Worm (Caenorhabditis elegans) whole organism, young adult: ENCODE results near the gene str-84.

Experiments used
- B0035.1 ChIP-seq: sonication (generic microtip); optimal IDR thresholded peaks from 2 replicates; lab custom pipeline; 2016; ENCODE audit warnings: missing genetic modification characterization, mild to moderate bottlenecking, missing compliant biosample characterization, missing genotype, missing genetic modification reagents
- B0336.3 ChIP-seq: fragments of 200-800 bp; sonication (Bioruptor generic); IDR thresholded peaks from 2 replicates; pipeline ENCODE4 v1.3.6; 2022; ENCODE audit warnings: missing genetic modification characterization, missing compliant biosample characterization
- F22D6.2 ChIP-seq: sonication (generic microtip); optimal IDR thresholded peaks from 2 replicates; lab custom pipeline; 2016; ENCODE audit warnings: mild to moderate bottlenecking, missing genetic modification characterization, missing compliant biosample characterization
- F52B5.7 ChIP-seq: sonication (generic microtip); optimal IDR thresholded peaks from 2 replicates; lab custom pipeline; 2016; ENCODE audit warnings: mild to moderate bottlenecking, missing genetic modification characterization, missing compliant biosample characterization
- Y53G8AR.9 ChIP-seq: fragments of 200-800 bp; sonication (Bioruptor generic); conservative IDR thresholded peaks from 2 replicates; pipeline ENCODE4 v1.3.6; 2022; ENCODE audit warnings: missing genetic modification reagents, missing genetic modification characterization, missing compliant biosample characterization
- ama-1 ChIP-seq, 3 experiments: fragments of 150-350 bp in 1 of 3; sonication (generic microtip) in 2 of 3; optimal IDR thresholded peaks; 2 replicates each; lab custom pipeline; 2014 to 2018; ENCODE audit warnings: missing biosample characterization in 2 of 3, missing genetic modification characterization in 2 of 3, missing genetic modification reagents in 2 of 3
- aptf-3 ChIP-seq: fragments of 200-800 bp; sonication (Bioruptor generic); IDR thresholded peaks from 2 replicates; pipeline ENCODE4 v1.3.6; 2022; ENCODE audit warnings: missing genetic modification characterization, missing compliant biosample characterization
- attf-3 ChIP-seq: fragments of 200-800 bp; sonication (Bioruptor generic); conservative IDR thresholded peaks from 2 replicates; pipeline ENCODE4 v1.3.6; 2022; ENCODE audit warnings: missing genetic modification reagents, missing genetic modification characterization, missing compliant biosample characterization
- attf-6 ChIP-seq: fragments of 200-800 bp; sonication (Bioruptor generic); IDR thresholded peaks from 2 replicates; pipeline ENCODE4 v1.3.6; 2022; ENCODE audit warnings: missing genetic modification reagents, missing genetic modification characterization, missing compliant biosample characterization
- ccch-3 ChIP-seq: fragments of 200-800 bp; sonication (Bioruptor generic); optimal IDR thresholded peaks from 2 replicates; lab custom pipeline; 2018; ENCODE audit warnings: mild to moderate bottlenecking, missing genetic modification characterization, missing compliant biosample characterization
- cebp-2 ChIP-seq: fragments of 200-800 bp; sonication (Bioruptor generic); IDR thresholded peaks from 2 replicates; pipeline ENCODE4 v1.3.6; 2022; ENCODE audit warnings: missing genetic modification characterization, missing compliant biosample characterization
- ceh-40 ChIP-seq: fragments of 200-800 bp; sonication (Bioruptor generic); IDR thresholded peaks from 2 replicates; pipeline ENCODE4 v1.3.6; 2022; ENCODE audit warnings: missing genetic modification characterization, missing compliant biosample characterization
- ceh-58 ChIP-seq: fragments of 200-800 bp; sonication (Bioruptor generic); IDR thresholded peaks from 2 replicates; pipeline ENCODE4 v1.3.6; 2022; ENCODE audit warnings: missing genetic modification characterization, missing compliant biosample characterization
- ceh-79 ChIP-seq: sonication (generic microtip); optimal IDR thresholded peaks from 2 replicates; lab custom pipeline; 2017; ENCODE audit warnings: mild to moderate bottlenecking, missing genetic modification characterization, missing compliant biosample characterization
- chd-7 ChIP-seq: sonication (generic microtip); optimal IDR thresholded peaks from 2 replicates; lab custom pipeline; 2016; ENCODE audit warnings: mild to moderate bottlenecking, missing genetic modification characterization, moderate library complexity, missing compliant biosample characterization
- die-1 ChIP-seq: sonication (generic microtip); optimal IDR thresholded peaks from 2 replicates; lab custom pipeline; 2016; ENCODE audit warnings: missing genotype, mild to moderate bottlenecking, missing genetic modification characterization, missing compliant biosample characterization
- egl-44 ChIP-seq: fragments of 200-800 bp; sonication (Bioruptor generic); IDR thresholded peaks from 2 replicates; pipeline ENCODE4 v1.3.6; 2022; ENCODE audit warnings: missing genetic modification reagents, missing genetic modification characterization, missing compliant biosample characterization
- ets-4 ChIP-seq: fragments of 200-800 bp; sonication (Bioruptor generic); optimal IDR thresholded peaks from 2 replicates; lab custom pipeline; 2018; ENCODE audit warnings: mild to moderate bottlenecking, missing genetic modification characterization, missing compliant biosample characterization
- gei-17 ChIP-seq: fragments of 200-800 bp; sonication (Bioruptor generic); optimal IDR thresholded peaks from 2 replicates; lab custom pipeline; 2018; ENCODE audit warnings: mild to moderate bottlenecking, missing genetic modification characterization, missing compliant biosample characterization
- him-1 ChIP-seq: sonication (generic microtip); optimal IDR thresholded peaks from 2 replicates; lab custom pipeline; 2016; ENCODE audit warnings: missing genotype, missing genetic modification reagents, missing genetic modification characterization, missing compliant biosample characterization
- hmg-20 ChIP-seq: fragments of 200-800 bp; sonication (Bioruptor generic); IDR thresholded peaks from 2 replicates; pipeline ENCODE4 v1.3.6; 2022; ENCODE audit warnings: missing genetic modification reagents, missing genetic modification characterization, missing compliant biosample characterization
- hrde-1 ChIP-seq: sonication (generic microtip); optimal IDR thresholded peaks from 2 replicates; lab custom pipeline; 2016; ENCODE audit warnings: missing genetic modification characterization, mild to moderate bottlenecking, missing compliant biosample characterization, moderate library complexity, missing genotype, missing genetic modification reagents, borderline replicate concordance
- lag-1 ChIP-seq: fragments of 200-800 bp; sonication (Bioruptor generic); IDR thresholded peaks from 2 replicates; pipeline ENCODE4 v1.3.6; 2022; ENCODE audit warnings: missing genetic modification reagents, missing genetic modification characterization, missing compliant biosample characterization
- lin-35 ChIP-seq, 3 experiments: fragments of 150-350 bp in 2 of 3; sonication (generic microtip) in 1 of 3; optimal IDR thresholded peaks; 2 replicates each; lab custom pipeline; 2014 to 2018; ENCODE audit warnings: missing biosample characterization in 3 of 3, missing genetic modification characterization in 3 of 3, missing genetic modification reagents in 3 of 3
- madf-10 ChIP-seq: sonication (generic microtip); optimal IDR thresholded peaks from 2 replicates; lab custom pipeline; 2016; ENCODE audit warnings: mild to moderate bottlenecking, missing genetic modification characterization, missing compliant biosample characterization
- madf-3 ChIP-seq: fragments of 200-800 bp; sonication (Bioruptor generic); IDR thresholded peaks from 2 replicates; pipeline ENCODE4 v1.3.6; 2022; ENCODE audit warnings: missing genetic modification reagents, missing genetic modification characterization, missing compliant biosample characterization
- mcd-1 ChIP-seq: fragments of 200-800 bp; sonication (Bioruptor generic); IDR thresholded peaks from 2 replicates; pipeline ENCODE4 v1.3.6; 2022; ENCODE audit warnings: missing genetic modification reagents, missing genetic modification characterization, missing compliant biosample characterization
- mxl-1 ChIP-seq: sonication (generic microtip); optimal IDR thresholded peaks from 2 replicates; lab custom pipeline; 2016; ENCODE audit warnings: missing genetic modification characterization, missing compliant biosample characterization
- nfya-2 ChIP-seq: fragments of 200-800 bp; sonication (Bioruptor generic); IDR thresholded peaks from 2 replicates; pipeline ENCODE4 v1.3.6; 2022; ENCODE audit warnings: missing genetic modification reagents, missing genetic modification characterization, missing compliant biosample characterization
- nhr-90 ChIP-seq: sonication (generic microtip); optimal IDR thresholded peaks from 2 replicates; lab custom pipeline; 2016; ENCODE audit warnings: missing genotype, mild to moderate bottlenecking, missing genetic modification characterization, missing compliant biosample characterization
- sea-2 ChIP-seq: fragments of 200-800 bp; sonication (Bioruptor generic); IDR thresholded peaks from 2 replicates; pipeline ENCODE4 v1.3.6; 2022; ENCODE audit warnings: missing genetic modification characterization, missing compliant biosample characterization
- tbp1 ChIP-seq: fragments of 200-800 bp; sonication (Bioruptor generic); optimal IDR thresholded peaks from 2 replicates; lab custom pipeline; 2018; ENCODE audit warnings: mild to moderate bottlenecking, missing genetic modification characterization, missing compliant biosample characterization
- tlf-1 ChIP-seq: fragments of 200-800 bp; sonication (Bioruptor generic); optimal IDR thresholded peaks from 2 replicates; lab custom pipeline; 2018; ENCODE audit warnings: mild to moderate bottlenecking, missing genetic modification characterization, missing compliant biosample characterization
- ztf-18 ChIP-seq: sonication (generic microtip); optimal IDR thresholded peaks from 2 replicates; lab custom pipeline; 2016; ENCODE audit warnings: missing genotype, mild to moderate bottlenecking, missing genetic modification characterization, missing compliant biosample characterization
- ztf-25 ChIP-seq: fragments of 200-800 bp; sonication (Bioruptor generic); IDR thresholded peaks from 2 replicates; pipeline ENCODE4 v1.3.6; 2022; ENCODE audit warnings: missing genetic modification reagents, missing genetic modification characterization, missing compliant biosample characterization
- ztf-28 ChIP-seq: fragments of 200-800 bp; sonication (Bioruptor generic); IDR thresholded peaks from 2 replicates; pipeline ENCODE4 v1.3.6; 2022; ENCODE audit warnings: missing genetic modification reagents, missing genetic modification characterization, missing compliant biosample characterization
- ztf-6 ChIP-seq: fragments of 200-800 bp; sonication (Bioruptor generic); IDR thresholded peaks from 2 replicates; pipeline ENCODE4 v1.3.6; 2022; ENCODE audit warnings: missing genetic modification reagents, missing genetic modification characterization, missing compliant biosample characterization

Gene str-84

ce11 chrV:8946142-8946541 lies 34.6 kb downstream of the str-84 start (continued):
- no peak for TF ChIP-seq nhr-90 (tag; lab: Kevin White, UChicago)
- TF ChIP-seq mcd-1 (GFP tag; lab: Robert Waterston, UW), result no peak
- no peak for TF ChIP-seq tlf-1 (GFP tag; lab: Kevin White, UChicago)
- TF ChIP-seq ztf-28 (GFP tag; lab: Robert Waterston, UW), result no peak
- TF ChIP-seq B0035.1 (tag; lab: Kevin White, UChicago), result no peak
- no peak for TF ChIP-seq mxl-1 (tag; lab: Kevin White, UChicago)

DNA sequence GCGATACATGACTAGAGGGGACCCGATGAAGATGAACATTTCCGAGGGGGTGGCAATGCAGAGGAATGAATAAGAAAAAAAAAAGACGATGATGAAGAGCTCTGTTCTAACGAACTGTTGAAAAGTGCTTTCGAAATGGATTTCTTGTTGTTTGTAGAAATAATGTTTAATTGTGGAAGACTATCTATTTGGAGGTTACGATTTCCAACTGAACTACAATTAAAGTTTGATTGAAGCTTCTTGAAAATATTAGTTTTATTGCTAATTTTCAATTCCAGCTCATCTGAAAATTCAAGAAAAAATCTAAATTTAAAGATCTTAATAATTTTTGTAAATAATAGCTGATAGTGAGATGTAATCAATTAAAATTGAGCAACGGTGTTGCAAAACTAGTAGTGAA lies 36.3 kb downstream of the str-84 start:
- TF ChIP-seq gei-17 (GFP tag; lab: Kevin White, UChicago), result no peak
- TF ChIP-seq F52B5.7 (tag; lab: Kevin White, UChicago), result no peak
- TF ChIP-seq aptf-3 (GFP tag; lab: Robert Waterston, UW), result no peak
- TF ChIP-seq die-1, result no peak
- TF ChIP-seq tlf-1 (GFP tag; lab: Kevin White, UChicago), result no peak
- no peak for TF ChIP-seq ets-4 (GFP tag; lab: Kevin White, UChicago)
- no peak for TF ChIP-seq Y53G8AR.9
- TF ChIP-seq madf-3, result no peak
- TF ChIP-seq ceh-79, result no peak
- TF ChIP-seq ztf-6 (GFP tag; lab: Robert Waterston, UW), result no peak
- no peak for TF ChIP-seq egl-44
- no peak for TF ChIP-seq cebp-2 (GFP tag; lab: Robert Waterston, UW)
- no peak for TF ChIP-seq tbp1
- no peak for TF ChIP-seq lin-35 (GFP tag; optimal IDR thresholded peaks at IDR 0.05; lab: Kevin White, UChicago)
- no peak for TF ChIP-seq ztf-28 (GFP tag; lab: Robert Waterston, UW)
- TF ChIP-seq lag-1, result no peak
- no peak for TF ChIP-seq ceh-58
- TF ChIP-seq B0336.3 (GFP tag; lab: Robert Waterston, UW), result no peak
- TF ChIP-seq nfya-2, result no peak
- TF ChIP-seq attf-6 (GFP tag; lab: Robert Waterston, UW), result no peak

ce11 chrV:8943963-8944362 lies 36.8 kb downstream of the str-84 start, which contains the start of gene T19A5.3:
Gene T19A5.3, minus strand, starts transcription at chrV:8944063.
- no peak for TF ChIP-seq ama-1 (optimal IDR thresholded peaks at IDR 0.05; lab: Kevin White, UChicago)
- TF ChIP-seq ama-1 (GFP tag; optimal IDR thresholded peaks at IDR 0.05; lab: Kevin White, UChicago), result no peak
- TF ChIP-seq attf-3 (GFP tag; lab: Robert Waterston, UW), result no peak
- no peak for TF ChIP-seq ccch-3 (GFP tag; lab: Kevin White, UChicago)
- TF ChIP-seq madf-3, result no peak
- TF ChIP-seq hmg-20 (GFP tag; lab: Robert Waterston, UW), result no peak
- TF ChIP-seq chd-7, result no peak
- TF ChIP-seq ztf-25 (GFP tag; lab: Robert Waterston, UW), result no peak
- no peak for TF ChIP-seq ztf-18
- no peak for TF ChIP-seq B0336.3 (GFP tag; lab: Robert Waterston, UW)
- TF ChIP-seq die-1, result no peak
- no peak for TF ChIP-seq him-1 (tag; lab: Kevin White, UChicago)
- no peak for TF ChIP-seq sea-2 (GFP tag; lab: Robert Waterston, UW)
- TF ChIP-seq madf-10, result no peak
- TF ChIP-seq hrde-1 (tag; lab: Kevin White, UChicago), result no peak
- TF ChIP-seq F22D6.2 (tag; lab: Kevin White, UChicago), result no peak
- TF ChIP-seq ceh-40 (GFP tag; lab: Robert Waterston, UW), result no peak
